Fruit fly (Drosophila melanogaster): ENCODE measurements around the gene nol.
A peak's percentile ranks its signal among the peaks of the same experiment; 100 is the strongest.

The nol gene

DNA sequence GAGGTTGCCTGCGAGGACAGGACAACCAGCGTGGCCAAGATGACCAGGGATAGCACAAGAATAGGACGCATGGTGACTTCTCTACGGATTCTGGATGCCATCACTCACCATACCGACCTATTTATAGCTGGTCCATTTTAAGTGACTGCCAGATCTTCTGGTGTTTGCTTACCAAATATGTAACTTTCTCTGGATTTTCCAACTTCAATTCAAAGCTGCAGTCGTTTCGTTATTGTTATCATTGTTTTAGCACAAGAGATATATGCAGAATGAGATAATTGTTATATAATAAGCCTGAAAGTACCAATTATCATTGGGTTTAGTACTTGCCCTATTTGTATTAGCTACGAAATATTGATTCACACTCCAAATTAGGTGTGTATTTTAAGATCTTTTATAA lies 26.9 kb upstream of the nol start, which contains the start of gene CG32071:
CG32071 (minus strand) TSS at position 101 of the 400 bp plus-strand sequence.
- no peak for TF ChIP-seq pdm3 (GFP tag; optimal IDR thresholded peaks at IDR 0.05)
- TF ChIP-seq CG1621 (tag; optimal IDR thresholded peaks at IDR 0.05): no peak
- TF ChIP-seq svp (GFP tag): no peak
- no peak for TF ChIP-seq CG10631 (GFP tag; optimal IDR thresholded peaks at IDR 0.05)
- no peak for TF ChIP-seq dsx (GFP tag; optimal IDR thresholded peaks at IDR 0.05; ENCODE audit: poor library complexity, severe bottlenecking)
- no peak for TF ChIP-seq Gug (GFP tag; IDR thresholded peaks at IDR 0.05)
- TF ChIP-seq CG8119 (GFP tag; IDR thresholded peaks at IDR 0.05): no peak
- TF ChIP-seq CG6276 (GFP tag; optimal IDR thresholded peaks at IDR 0.05): no peak
- TF ChIP-seq Lpt (GFP tag; optimal IDR thresholded peaks at IDR 0.05): no peak
- TF ChIP-seq CG6792 (GFP tag; optimal IDR thresholded peaks at IDR 0.05): no peak
- TF ChIP-seq CG6808 (GFP tag; optimal IDR thresholded peaks at IDR 0.05): no peak
- TF ChIP-seq Sox102F (GFP tag; optimal IDR thresholded peaks at IDR 0.05): no peak
- no peak for TF ChIP-seq vri (GFP tag; optimal IDR thresholded peaks at IDR 0.05)
- no peak for TF ChIP-seq CG16779 (tag; optimal IDR thresholded peaks at IDR 0.05)
- TF ChIP-seq fkh (GFP tag; optimal IDR thresholded peaks at IDR 0.05): no peak
- no peak for TF ChIP-seq salr (GFP tag; optimal IDR thresholded peaks at IDR 0.05)
- TF ChIP-seq CG15336 (GFP tag; IDR thresholded peaks at IDR 0.05): no peak
- TF ChIP-seq CG11902 (GFP tag; optimal IDR thresholded peaks at IDR 0.05): no peak
- no peak for TF ChIP-seq Sox14 (GFP tag; optimal IDR thresholded peaks at IDR 0.05)

DNA sequence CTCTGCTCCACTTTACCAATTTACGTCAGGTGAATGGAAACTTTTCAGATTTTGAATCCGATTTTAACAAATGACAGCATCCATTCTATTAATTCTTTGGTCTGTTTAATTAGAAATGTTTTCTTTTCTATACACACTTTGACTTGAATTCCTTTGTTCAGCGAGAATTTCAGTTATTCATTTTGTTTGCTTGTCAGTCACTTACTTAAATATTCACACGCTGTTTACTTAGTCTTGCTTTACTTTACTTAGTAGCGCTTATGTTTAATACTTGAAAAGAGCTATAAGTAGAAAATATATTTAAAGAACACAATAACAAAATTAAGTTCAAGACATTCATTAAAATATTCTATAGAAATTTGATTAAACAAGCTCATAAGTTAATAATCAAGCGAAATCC lies 23.2 kb upstream of the nol start, which contains the start of gene CG32073:
CG32073 (minus strand) TSS at position 151 of the 400 bp plus-strand sequence.
- TF ChIP-seq OdsH (GFP tag; optimal IDR thresholded peaks at IDR 0.05): no peak

- TF ChIP-seq CG7368 (GFP tag; optimal IDR thresholded peaks at IDR 0.05): no peak
- no peak for TF ChIP-seq Ets96B (tag; optimal IDR thresholded peaks at IDR 0.05)
- no peak for TF ChIP-seq Sox14 (GFP tag; optimal IDR thresholded peaks at IDR 0.05)
- TF ChIP-seq CG15336 (GFP tag; IDR thresholded peaks at IDR 0.05): no peak
- no peak for TF ChIP-seq CG6276 (GFP tag; optimal IDR thresholded peaks at IDR 0.05)
Measured at dm6 chr3L:11107935-11108334, 22.7 kb upstream of the nol start, which contains the start of gene CG12522. CG12522 (plus strand) TSS chr3L:11108235.

dm6 chr3L:11109454-11109853 lies 21.2 kb upstream of the nol start, which contains the start of the genes CG34012 and emei:
CG34012 (minus strand) TSS chr3L:11109505.
emei (plus strand) TSS chr3L:11109690.
- TF ChIP-seq esn (GFP tag; optimal IDR thresholded peaks at IDR 0.05): no peak
- peak; percentile 6 for TF ChIP-seq Sox14 (GFP tag; optimal IDR thresholded peaks at IDR 0.05)
- TF ChIP-seq Sox15 (GFP tag; optimal IDR thresholded peaks at IDR 0.05): no peak

DNA sequence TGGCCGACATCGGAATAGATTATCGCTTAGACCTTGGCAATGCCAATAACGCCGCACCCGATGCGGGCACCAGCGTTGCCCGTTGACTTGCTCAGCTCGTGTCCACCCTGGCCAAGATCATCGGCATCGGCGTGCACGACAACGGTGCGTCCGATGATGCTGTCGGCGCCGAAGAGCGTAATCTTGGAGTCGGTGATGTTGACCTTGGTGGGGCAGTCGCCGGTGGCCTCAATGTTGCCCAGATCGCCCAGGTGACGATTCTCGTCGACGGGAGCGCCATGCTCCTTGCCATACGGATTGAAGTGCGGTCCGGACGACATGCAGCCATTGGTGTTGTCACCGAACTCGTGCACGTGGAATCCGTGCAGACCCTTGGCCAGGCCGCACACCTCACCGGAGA lies 18.2 kb upstream of the nol start:
- TF ChIP-seq CG6163 (GFP tag; IDR thresholded peaks at IDR 0.05) (no peak), CG32006 (GFP tag; optimal IDR thresholded peaks at IDR 0.05) (no peak), Sox15 (GFP tag; optimal IDR thresholded peaks at IDR 0.05) (no peak), topi (GFP tag; optimal IDR thresholded peaks at IDR 0.05) (no peak), Met (GFP tag; optimal IDR thresholded peaks at IDR 0.05) (no peak), Hr4 (GFP tag; optimal IDR thresholded peaks at IDR 0.05) (no peak), fkh (GFP tag; optimal IDR thresholded peaks at IDR 0.05) (no peak), CG6276 (GFP tag; optimal IDR thresholded peaks at IDR 0.05) (no peak), Eip75B (GFP tag; optimal IDR thresholded peaks at IDR 0.05) (no peak), vri (GFP tag; optimal IDR thresholded peaks at IDR 0.05) (no peak), CG10669 (GFP tag; optimal IDR thresholded peaks at IDR 0.05) (no peak), Blimp-1 (GFP tag; optimal IDR thresholded peaks at IDR 0.05) (no peak), Hr39 (GFP tag; optimal IDR thresholded peaks at IDR 0.05) (no peak), CG8632 (GFP tag; optimal IDR thresholded peaks at IDR 0.05) (no peak)

Data from whole organism, prepupa.